Fruit fly (Drosophila melanogaster): ENCODE measurements around the gene CG32720.

- TF ChIP-seq CG14711 (tag; optimal IDR thresholded peaks at IDR 0.05) = no peak
- TF ChIP-seq bab1 (GFP tag; optimal IDR thresholded peaks at IDR 0.05) = no peak
- no peak for TF ChIP-seq Clk (GFP tag; optimal IDR thresholded peaks at IDR 0.05)
- TF ChIP-seq CG33017 (tag; optimal IDR thresholded peaks at IDR 0.05) = no peak
- no peak for TF ChIP-seq tj (GFP tag; optimal IDR thresholded peaks at IDR 0.05)
- TF ChIP-seq Crg-1 (GFP tag; optimal IDR thresholded peaks at IDR 0.05) = no peak
- TF ChIP-seq Hr96 (GFP tag; optimal IDR thresholded peaks at IDR 0.05) = no peak
- no peak for TF ChIP-seq CG11617 (GFP tag; optimal IDR thresholded peaks at IDR 0.05)
- TF ChIP-seq CG7101 (tag; optimal IDR thresholded peaks at IDR 0.05) = no peak
- TF ChIP-seq cnc (optimal IDR thresholded peaks at IDR 0.05) = no peak
- TF ChIP-seq kay (GFP tag; ENCODE audit: borderline replicate concordance) = no peak
- no peak for TF ChIP-seq CG5204 (GFP tag; optimal IDR thresholded peaks at IDR 0.05)
- TF ChIP-seq Mnt (GFP tag; optimal IDR thresholded peaks at IDR 0.05) = no peak
- no peak for TF ChIP-seq CG7045 (GFP tag; optimal IDR thresholded peaks at IDR 0.05)
Observed at dm6 chrX:7568320-7568719, 31.6 kb upstream of the CG32720 start.

Data from whole organism, adult.